Worm (Caenorhabditis elegans) whole organism, L1 larva: Measurements from ENCODE around the gene F26C11.1.
A peak's percentile ranks its signal among the peaks of the same experiment; 100 is the strongest.

ENCODE experiments used
- C16A3.4 ChIP-seq: fragments of 150-350 bp; optimal IDR thresholded peaks from 2 replicates; lab custom pipeline; 2014; ENCODE audit warnings: missing biosample characterization, missing genetic modification characterization
- F16B12.6 ChIP-seq: fragments of 150-350 bp; optimal IDR thresholded peaks from 2 replicates; lab custom pipeline; 2014; ENCODE audit warnings: missing biosample characterization, missing genetic modification characterization
- aha-1 ChIP-seq: fragments of 150-350 bp; optimal IDR thresholded peaks from 2 replicates; lab custom pipeline; 2014; ENCODE audit warnings: missing biosample characterization, missing genetic modification characterization
- alr-1 ChIP-seq: fragments of 200-800 bp; sonication (Bioruptor generic); optimal IDR thresholded peaks from 2 replicates; lab custom pipeline; 2018; ENCODE audit warnings: borderline replicate concordance, mild to moderate bottlenecking, missing genetic modification characterization, missing compliant biosample characterization
- aly-2 ChIP-seq: fragments of 150-350 bp; optimal IDR thresholded peaks from 2 replicates; lab custom pipeline; 2014; ENCODE audit warnings: missing biosample characterization, missing genetic modification characterization
- ceh-63 ChIP-seq: fragments of 200-800 bp; sonication (Bioruptor generic); optimal IDR thresholded peaks from 2 replicates; lab custom pipeline; 2018; ENCODE audit warnings: mild to moderate bottlenecking, missing genetic modification characterization, missing compliant biosample characterization
- ceh-8 ChIP-seq: fragments of 200-800 bp; sonication (Bioruptor generic); optimal IDR thresholded peaks from 2 replicates; lab custom pipeline; 2018; ENCODE audit warnings: mild to moderate bottlenecking, missing genetic modification characterization, moderate library complexity, missing compliant biosample characterization
- ceh-82 ChIP-seq, 3 experiments: fragments of 150-350 bp in 1 of 3; sonication (generic microtip) in 2 of 3; optimal IDR thresholded peaks; 2 replicates each; lab custom pipeline; 2014 to 2017; ENCODE audit warnings: missing biosample characterization in 3 of 3, missing genetic modification characterization in 3 of 3
- ceh-88 ChIP-seq: fragments of 200-800 bp; sonication (Bioruptor generic); IDR thresholded peaks from 2 replicates; pipeline ENCODE4 v1.3.6; 2022; ENCODE audit warnings: missing genetic modification characterization, missing compliant biosample characterization
- ceh-90 ChIP-seq: sonication (generic microtip); optimal IDR thresholded peaks from 2 replicates; lab custom pipeline; 2016; ENCODE audit warnings: missing genetic modification characterization, missing compliant biosample characterization
- efl-1 ChIP-seq, 4 experiments: fragments of 150-350 bp; optimal IDR thresholded peaks in 3 of 4; peaks in 1 of 4; 1 replicate in 1 of 4; 2 replicates in 3 of 4; lab custom pipeline; 2014; ENCODE audit warnings: missing biosample characterization in 2 of 4, missing genetic modification characterization in 2 of 4, missing genetic modification reagents in 2 of 4
- efl-3 ChIP-seq: fragments of 200-800 bp; sonication (Bioruptor generic); optimal IDR thresholded peaks from 2 replicates; lab custom pipeline; 2018; ENCODE audit warnings: mild to moderate bottlenecking, missing genetic modification characterization, missing compliant biosample characterization
- egl-13 ChIP-seq: sonication (generic microtip); optimal IDR thresholded peaks from 2 replicates; lab custom pipeline; 2016; ENCODE audit warnings: missing genotype, missing genetic modification reagents, missing genetic modification characterization, missing compliant biosample characterization
- ets-5 ChIP-seq: fragments of 200-800 bp; sonication (Bioruptor generic); IDR thresholded peaks from 2 replicates; pipeline ENCODE4 v1.3.6; 2022; ENCODE audit warnings: missing genetic modification characterization, missing compliant biosample characterization
- fkh-10 ChIP-seq: sonication (generic microtip); optimal IDR thresholded peaks from 2 replicates; lab custom pipeline; 2017; ENCODE audit warnings: missing biosample characterization, missing genetic modification reagents, missing genetic modification characterization
- fkh-4 ChIP-seq: sonication (generic microtip); optimal IDR thresholded peaks from 2 replicates; lab custom pipeline; 2016; ENCODE audit warnings: missing compliant biosample characterization, missing genetic modification characterization, borderline replicate concordance
- fkh-8 ChIP-seq: sonication (generic microtip); optimal IDR thresholded peaks from 2 replicates; lab custom pipeline; 2016; ENCODE audit warnings: mild to moderate bottlenecking, missing genetic modification characterization, missing compliant biosample characterization
- grh-1 ChIP-seq: fragments of 200-800 bp; sonication (Bioruptor generic); IDR thresholded peaks from 2 replicates; pipeline ENCODE4 v1.3.6; 2022; ENCODE audit warnings: missing genetic modification reagents, missing genetic modification characterization, missing compliant biosample characterization
- hlh-4 ChIP-seq: sonication (generic microtip); optimal IDR thresholded peaks from 2 replicates; lab custom pipeline; 2016; ENCODE audit warnings: mild to moderate bottlenecking, missing genetic modification characterization, missing compliant biosample characterization
- irx-1 ChIP-seq: sonication (generic microtip); optimal IDR thresholded peaks from 2 replicates; lab custom pipeline; 2016; ENCODE audit warnings: missing genetic modification characterization, missing compliant biosample characterization
- isw-1 ChIP-seq: fragments of 200-800 bp; sonication (Bioruptor generic); IDR thresholded peaks from 2 replicates; pipeline ENCODE4 v1.3.6; 2022; ENCODE audit warnings: missing genetic modification characterization, missing compliant biosample characterization
- jun-1 ChIP-seq: fragments of 150-350 bp; optimal IDR thresholded peaks from 2 replicates; lab custom pipeline; 2014; ENCODE audit warnings: missing biosample characterization, missing genetic modification reagents, missing genetic modification characterization
- lin-15B ChIP-seq: fragments of 150-350 bp; sonication (generic microtip); optimal IDR thresholded peaks from 3 replicates; lab custom pipeline; 2014; ENCODE audit warnings: missing biosample characterization, missing genetic modification characterization
- lin-39 ChIP-seq: fragments of 150-350 bp; optimal IDR thresholded peaks from 2 replicates; lab custom pipeline; 2014; ENCODE audit warnings: missing biosample characterization, missing genetic modification reagents, missing genetic modification characterization
- lsy-2 ChIP-seq, 2 experiments: fragments of 150-350 bp; optimal IDR thresholded peaks; 2 replicates each; lab custom pipeline; 2014; ENCODE audit warnings: missing biosample characterization in 2 of 2, missing genetic modification characterization in 2 of 2
- mdl-1 ChIP-seq, 2 experiments: fragments of 150-350 bp; optimal IDR thresholded peaks; 2 replicates each; lab custom pipeline; 2014 to 2017; ENCODE audit warnings: missing biosample characterization in 2 of 2, missing genetic modification characterization in 2 of 2, inconsistent platforms in 1 of 2
- mep-1 ChIP-seq: fragments of 150-350 bp; optimal IDR thresholded peaks from 2 replicates; lab custom pipeline; 2014; ENCODE audit warnings: missing biosample characterization, missing genetic modification characterization
- nhr-28 ChIP-seq: fragments of 150-350 bp; optimal IDR thresholded peaks from 2 replicates; lab custom pipeline; 2014; ENCODE audit warnings: missing biosample characterization, missing genetic modification characterization
- nhr-47 ChIP-seq: sonication (generic microtip); optimal IDR thresholded peaks from 2 replicates; lab custom pipeline; 2016; ENCODE audit warnings: mild to moderate bottlenecking, missing genetic modification characterization, moderate library complexity, missing compliant biosample characterization
- nhr-71 ChIP-seq: sonication (generic microtip); optimal IDR thresholded peaks from 2 replicates; lab custom pipeline; 2016; ENCODE audit warnings: mild to moderate bottlenecking, missing genetic modification characterization, moderate library complexity, missing compliant biosample characterization
- nhr-77 ChIP-seq: fragments of 150-350 bp; optimal IDR thresholded peaks from 2 replicates; lab custom pipeline; 2014; ENCODE audit warnings: missing biosample characterization, missing genetic modification characterization
- nhr-84 ChIP-seq: sonication (generic microtip); optimal IDR thresholded peaks from 2 replicates; lab custom pipeline; 2017; ENCODE audit warnings: missing biosample characterization, missing genetic modification characterization
- nhr-85 ChIP-seq: sonication (generic microtip); peaks from one replicate; lab custom pipeline; 2016; ENCODE audit warnings: missing genetic modification characterization, inconsistent platforms, missing compliant biosample characterization
- nhr-90 ChIP-seq: sonication (generic microtip); optimal IDR thresholded peaks from 2 replicates; lab custom pipeline; 2016; ENCODE audit warnings: mild to moderate bottlenecking, missing genetic modification characterization, missing compliant biosample characterization; ENCODE audit not compliant: poor library complexity
- pag-3 ChIP-seq: sonication (generic microtip); optimal IDR thresholded peaks from 2 replicates; lab custom pipeline; 2017; ENCODE audit warnings: missing genetic modification characterization, mild to moderate bottlenecking, missing compliant biosample characterization, antibody characterized with exemption, borderline replicate concordance; ENCODE audit not compliant: insufficient read depth
- pqm-1 ChIP-seq: sonication (generic microtip); optimal IDR thresholded peaks from 3 replicates; lab custom pipeline; 2017; ENCODE audit warnings: missing biosample characterization, missing genetic modification characterization
- rnt-1 ChIP-seq: sonication (generic microtip); optimal IDR thresholded peaks from 2 replicates; lab custom pipeline; 2016; ENCODE audit warnings: mild to moderate bottlenecking, missing genetic modification characterization, moderate library complexity, missing compliant biosample characterization
- skn-1 ChIP-seq: fragments of 150-350 bp; optimal IDR thresholded peaks from 2 replicates; lab custom pipeline; 2014; ENCODE audit warnings: missing biosample characterization, missing genetic modification characterization
- sox-4 ChIP-seq: sonication (generic microtip); optimal IDR thresholded peaks from 2 replicates; lab custom pipeline; 2016; ENCODE audit warnings: missing genetic modification characterization, missing compliant biosample characterization
- sptf-1 ChIP-seq: fragments of 150-350 bp; optimal IDR thresholded peaks from 2 replicates; lab custom pipeline; 2014; ENCODE audit warnings: missing biosample characterization, missing genetic modification characterization
- tbx-2 ChIP-seq: sonication (generic microtip); optimal IDR thresholded peaks from 2 replicates; lab custom pipeline; 2016; ENCODE audit warnings: missing genetic modification characterization, missing compliant biosample characterization
- tlp-1 ChIP-seq: fragments of 150-350 bp; optimal IDR thresholded peaks from 2 replicates; lab custom pipeline; 2014; ENCODE audit warnings: missing biosample characterization, missing genetic modification characterization
- unc-62 ChIP-seq: fragments of 150-350 bp; optimal IDR thresholded peaks from 2 replicates; lab custom pipeline; 2014; ENCODE audit warnings: missing biosample characterization, missing genetic modification reagents, missing genetic modification characterization
- unc-98 ChIP-seq: fragments of 200-800 bp; sonication (Bioruptor generic); IDR thresholded peaks from 2 replicates; pipeline ENCODE4 v1.3.6; 2022; ENCODE audit warnings: missing genetic modification characterization, missing compliant biosample characterization
- vab-15 ChIP-seq: sonication (generic microtip); optimal IDR thresholded peaks from 2 replicates; lab custom pipeline; 2017; ENCODE audit warnings: missing genotype, mild to moderate bottlenecking, missing genetic modification characterization, missing compliant biosample characterization
- zag-1 ChIP-seq: fragments of 150-350 bp; optimal IDR thresholded peaks from 2 replicates; lab custom pipeline; 2014; ENCODE audit warnings: missing biosample characterization, missing genetic modification characterization
- zip-4 ChIP-seq: fragments of 200-800 bp; sonication (Bioruptor generic); optimal IDR thresholded peaks from 2 replicates; lab custom pipeline; 2018; ENCODE audit warnings: mild to moderate bottlenecking, missing genetic modification characterization, moderate library complexity, missing compliant biosample characterization
- ztf-11 ChIP-seq, 2 experiments: sonication (generic microtip); optimal IDR thresholded peaks; 2 replicates each; lab custom pipeline; 2016 to 2017; ENCODE audit warnings: missing genetic modification characterization in 2 of 2, missing biosample characterization in 1 of 2, missing compliant biosample characterization in 1 of 2
- ztf-4 ChIP-seq: fragments of 150-350 bp; optimal IDR thresholded peaks from 2 replicates; lab custom pipeline; 2014; ENCODE audit warnings: missing biosample characterization, missing genetic modification characterization

The F26C11.1 gene

ce11 chrII:9935664-9936063 is 41.1 kb downstream of the F26C11.1 start:
- no peak for TF ChIP-seq nhr-90
- peak; percentile 62 for TF ChIP-seq nhr-85 (tag; lab: Kevin White, UChicago)

- TF ChIP-seq unc-98 (GFP tag; lab: Robert Waterston, UW) (no peak), nhr-84 (tag; lab: Kevin White, UChicago) (no peak), ets-5 (GFP tag; lab: Robert Waterston, UW) (no peak), egl-13 (tag; lab: Kevin White, UChicago) (no peak), tlp-1 (tag; lab: Kevin White, UChicago) (no peak), irx-1 (tag; lab: Kevin White, UChicago) (no peak), nhr-28 (no peak), efl-1 (optimal IDR thresholded peaks at IDR 0.05; lab: Kevin White, UChicago) (no peak), efl-1 (GFP tag; optimal IDR thresholded peaks at IDR 0.05 in 1 of 2; lab: Kevin White, UChicago) (peak in 1 of 2 experiments; percentile 16)
Observed at ce11 chrII:9936859-9937258, 42.3 kb downstream of the F26C11.1 start, which contains the start of gene C05C10.3. TSS of gene C05C10.3 (minus strand) at chrII:9936893.

ce11 chrII:9937611-9938010 is 43.1 kb downstream of the F26C11.1 start:
- TF ChIP-seq pag-3 (tag; lab: Kevin White, UChicago): no peak
- TF ChIP-seq zag-1: no peak
- TF ChIP-seq ceh-88 (GFP tag; lab: Robert Waterston, UW): no peak
- peak; percentile 87 for TF ChIP-seq mep-1 (tag; lab: Kevin White, UChicago)
- no peak; the same call in 1 of the 2 replicates for TF ChIP-seq unc-98 (GFP tag; lab: Robert Waterston, UW)
- TF ChIP-seq pqm-1 (tag; lab: Kevin White, UChicago): no peak
- TF ChIP-seq F16B12.6: no peak
- TF ChIP-seq lin-39 (tag; lab: Kevin White, UChicago): peak; percentile 42
- TF ChIP-seq isw-1 (GFP tag; lab: Robert Waterston, UW): 0 out of 2 replicates have a peak, but pooled peaks have one; percentile 3
- TF ChIP-seq mdl-1 (tag; optimal IDR thresholded peaks at IDR 0.05; lab: Kevin White, UChicago): peak; percentile 37 to 98
- TF ChIP-seq ceh-90 (tag; lab: Kevin White, UChicago): no peak
- peak; percentile 93 for TF ChIP-seq nhr-85 (tag; lab: Kevin White, UChicago)
- no peak for TF ChIP-seq ceh-8
- TF ChIP-seq fkh-10: no peak
- TF ChIP-seq zip-4 (GFP tag; lab: Kevin White, UChicago): no peak
- no peak for TF ChIP-seq alr-1 (tag; lab: Kevin White, UChicago)
- TF ChIP-seq nhr-77 (tag; lab: Kevin White, UChicago): peak; percentile 78
- TF ChIP-seq jun-1 (tag; lab: Kevin White, UChicago): no peak
- TF ChIP-seq grh-1 (GFP tag; lab: Robert Waterston, UW): 0 out of 2 replicates have a peak, but pooled peaks have one; percentile 8
- peak; percentile 75 for TF ChIP-seq nhr-47 (tag; lab: Kevin White, UChicago)
- TF ChIP-seq fkh-8 (tag; lab: Kevin White, UChicago): peak; percentile 56
- TF ChIP-seq sox-4 (tag; lab: Kevin White, UChicago): no peak
- TF ChIP-seq tbx-2: peak; percentile 80
- peak; percentile 51 for TF ChIP-seq skn-1 (tag; lab: Kevin White, UChicago)
- TF ChIP-seq vab-15: no peak
- TF ChIP-seq efl-3 (GFP tag; lab: Kevin White, UChicago): no peak
- TF ChIP-seq lin-15B (tag; lab: Kevin White, UChicago): peak; percentile 11
- no peak for TF ChIP-seq fkh-4 (tag; lab: Kevin White, UChicago)
- no peak for TF ChIP-seq aly-2 (tag; lab: Kevin White, UChicago)
- TF ChIP-seq C16A3.4 (tag; lab: Kevin White, UChicago): peak; percentile 86
- TF ChIP-seq ceh-63 (GFP tag; lab: Kevin White, UChicago): no peak
- no peak for TF ChIP-seq unc-62 (GFP tag; lab: Kevin White, UChicago)
- TF ChIP-seq ceh-82 (tag; optimal IDR thresholded peaks at IDR 0.05; lab: Kevin White, UChicago): peak; percentile 14 to 59 (median 26)
- peak; percentile 60 for TF ChIP-seq ztf-4
- TF ChIP-seq aha-1 (tag; lab: Kevin White, UChicago): no peak
- TF ChIP-seq hlh-4 (tag; lab: Kevin White, UChicago): no peak
- TF ChIP-seq nhr-71 (tag; lab: Kevin White, UChicago): peak; percentile 97
- TF ChIP-seq ztf-11 (tag; optimal IDR thresholded peaks at IDR 0.05; lab: Kevin White, UChicago): no peak
- peak; percentile 76 for TF ChIP-seq rnt-1 (tag; lab: Kevin White, UChicago)
- peak; percentile 80 to 89 for TF ChIP-seq lsy-2 (tag; optimal IDR thresholded peaks at IDR 0.05; lab: Kevin White, UChicago)
- TF ChIP-seq sptf-1: no peak
